Worm (Caenorhabditis elegans) whole organism, midembryonic: ENCODE data around the gene nxf-2.

Experiments used
- cog-1 ChIP-seq: sonication (generic microtip); optimal IDR thresholded peaks from 2 replicates; lab custom pipeline; 2016; ENCODE audit warnings: missing genetic modification characterization, missing compliant biosample characterization
- flt-1 ChIP-seq: fragments of 200-800 bp; sonication (Bioruptor generic); IDR thresholded peaks from 2 replicates; pipeline ENCODE4 v1.3.6; 2022; ENCODE audit warnings: missing genetic modification characterization, missing compliant biosample characterization
- klf-2 ChIP-seq: fragments of 200-800 bp; sonication (Bioruptor generic); conservative IDR thresholded peaks from 2 replicates; pipeline ENCODE4 v1.3.6; 2022; ENCODE audit warnings: missing genetic modification reagents, missing genetic modification characterization, missing compliant biosample characterization
- ref-1 ChIP-seq: fragments of 200-800 bp; sonication (Bioruptor generic); conservative IDR thresholded peaks from 2 replicates; pipeline ENCODE4 v1.3.6; 2022; ENCODE audit warnings: missing genetic modification reagents, missing genetic modification characterization, missing compliant biosample characterization
- tab-1 ChIP-seq: fragments of 200-800 bp; sonication (Bioruptor generic); IDR thresholded peaks from 2 replicates; pipeline ENCODE4 v1.3.6; 2022; ENCODE audit warnings: missing genetic modification characterization, missing compliant biosample characterization

ce11 chrV:14427069-14427825 is 9.6 kb upstream of the nxf-2 start:
- TF ChIP-seq cog-1 (tag; lab: Kevin White, UChicago) (no peak), flt-1 (GFP tag; lab: Robert Waterston, UW) (no peak), ref-1 (GFP tag; lab: Robert Waterston, UW) (no peak), klf-2 (GFP tag; lab: Robert Waterston, UW) (no peak), tab-1 (no peak)
